Worm (Caenorhabditis elegans) whole organism, L2 larva: ENCODE results near the gene F55A4.3.

Source experiments
- ZK546.5 ChIP-seq: sonication (generic microtip); optimal IDR thresholded peaks from 2 replicates; lab custom pipeline; 2017; ENCODE audit warnings: missing biosample characterization, missing genetic modification characterization
- ceh-16 ChIP-seq: fragments of 150-350 bp; optimal IDR thresholded peaks from 2 replicates; lab custom pipeline; 2014; ENCODE audit warnings: missing biosample characterization, missing genetic modification characterization
- elt-1 ChIP-seq: fragments of 150-350 bp; optimal IDR thresholded peaks from 2 replicates; lab custom pipeline; 2014; ENCODE audit warnings: missing biosample characterization, missing genetic modification characterization
- nhr-129 ChIP-seq: fragments of 150-350 bp; optimal IDR thresholded peaks from 2 replicates; lab custom pipeline; 2014; ENCODE audit warnings: missing biosample characterization, missing genetic modification characterization

DNA sequence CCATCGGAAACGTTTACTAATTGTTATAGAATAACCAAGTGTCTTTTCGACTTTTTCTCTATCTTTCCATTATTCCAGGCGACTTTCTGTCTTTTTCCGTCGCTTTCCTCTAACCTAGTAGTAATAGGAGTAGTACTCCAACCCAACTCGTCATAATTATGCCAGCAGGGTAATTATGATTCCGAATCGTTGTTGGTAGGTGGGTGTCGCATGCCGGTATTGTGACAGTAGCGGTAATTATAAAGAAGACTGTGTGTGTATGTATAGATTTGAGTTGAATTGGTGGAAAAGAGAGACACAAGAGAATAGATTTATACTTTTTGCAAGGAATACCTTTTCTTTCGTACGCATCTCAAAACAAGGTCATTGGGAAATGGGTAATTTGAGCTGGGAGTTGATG lies 19.9 kb downstream of the F55A4.3 start:
- TF ChIP-seq ZK546.5 (tag; lab: Kevin White, UChicago) = no peak
- TF ChIP-seq ceh-16 = no peak
- TF ChIP-seq elt-1 = no peak
- peak; percentile 4 for TF ChIP-seq nhr-129 (tag; lab: Kevin White, UChicago)
